Worm (Caenorhabditis elegans) whole organism, midembryonic: ENCODE measurements around the gene VZK822L.2.

Experiments
- T22C8.4 ChIP-seq: fragments of 200-800 bp; sonication (Bioruptor generic); IDR thresholded peaks from 2 replicates; pipeline ENCODE4 v1.3.6; 2022; ENCODE audit warnings: missing genetic modification characterization, missing compliant biosample characterization
- flt-1 ChIP-seq: fragments of 200-800 bp; sonication (Bioruptor generic); IDR thresholded peaks from 2 replicates; pipeline ENCODE4 v1.3.6; 2022; ENCODE audit warnings: missing genetic modification characterization, missing compliant biosample characterization
- klf-2 ChIP-seq: fragments of 200-800 bp; sonication (Bioruptor generic); conservative IDR thresholded peaks from 2 replicates; pipeline ENCODE4 v1.3.6; 2022; ENCODE audit warnings: missing genetic modification reagents, missing genetic modification characterization, missing compliant biosample characterization
- ztf-23 ChIP-seq: fragments of 200-800 bp; sonication (Bioruptor generic); IDR thresholded peaks from 2 replicates; pipeline ENCODE4 v1.3.6; 2022; ENCODE audit warnings: missing genetic modification reagents, missing genetic modification characterization, missing compliant biosample characterization
- ztf-29 ChIP-seq: fragments of 200-800 bp; sonication (Bioruptor generic); IDR thresholded peaks from 2 replicates; pipeline ENCODE4 v1.3.6; 2022; ENCODE audit warnings: missing genetic modification reagents, missing genetic modification characterization, missing compliant biosample characterization

ce11 chrIV:11942313-11942712 is 30.5 kb downstream of the VZK822L.2 start, which contains the start of gene ZK829.1:
- TF ChIP-seq ztf-23 (no peak), T22C8.4 (GFP tag; lab: Robert Waterston, UW) (no peak), ztf-29 (GFP tag; lab: Robert Waterston, UW) (no peak), klf-2 (no peak), flt-1 (no peak)
